Worm (Caenorhabditis elegans) whole organism, young adult: ENCODE results near the gene Y69E1A.8.

Source experiments
- B0019.2 ChIP-seq: fragments of 200-800 bp; sonication (Bioruptor generic); conservative IDR thresholded peaks from 2 replicates; pipeline ENCODE4 v1.3.6; 2022; ENCODE audit warnings: missing genetic modification reagents, missing genetic modification characterization, missing compliant biosample characterization
- F57C9.4 ChIP-seq: sonication (generic microtip); optimal IDR thresholded peaks from 2 replicates; lab custom pipeline; 2017; ENCODE audit warnings: mild to moderate bottlenecking, missing genetic modification characterization, missing compliant biosample characterization
- T26A5.8 ChIP-seq: sonication (generic microtip); optimal IDR thresholded peaks from 2 replicates; lab custom pipeline; 2016; ENCODE audit warnings: missing genetic modification characterization, missing compliant biosample characterization
- aptf-2 ChIP-seq: fragments of 200-800 bp; sonication (Bioruptor generic); conservative IDR thresholded peaks from 2 replicates; pipeline ENCODE4 v1.3.6; 2022; ENCODE audit warnings: missing genetic modification reagents, missing genetic modification characterization, missing compliant biosample characterization
- fkh-3 ChIP-seq: sonication (generic microtip); optimal IDR thresholded peaks from 2 replicates; lab custom pipeline; 2016; ENCODE audit warnings: mild to moderate bottlenecking, missing genetic modification characterization, missing compliant biosample characterization
- hmg-20 ChIP-seq: fragments of 200-800 bp; sonication (Bioruptor generic); IDR thresholded peaks from 2 replicates; pipeline ENCODE4 v1.3.6; 2022; ENCODE audit warnings: missing genetic modification reagents, missing genetic modification characterization, missing compliant biosample characterization
- hrde-1 ChIP-seq: sonication (generic microtip); optimal IDR thresholded peaks from 2 replicates; lab custom pipeline; 2016; ENCODE audit warnings: missing genetic modification characterization, mild to moderate bottlenecking, missing compliant biosample characterization, moderate library complexity, missing genotype, missing genetic modification reagents, borderline replicate concordance
- madf-8 ChIP-seq: fragments of 200-800 bp; sonication (Bioruptor generic); conservative IDR thresholded peaks from 2 replicates; pipeline ENCODE4 v1.3.6; 2022; ENCODE audit warnings: missing genetic modification reagents, missing genetic modification characterization, missing compliant biosample characterization
- tbx-9 ChIP-seq: sonication (generic microtip); optimal IDR thresholded peaks from 2 replicates; lab custom pipeline; 2016; ENCODE audit warnings: borderline replicate concordance, missing genetic modification characterization, inconsistent platforms, missing compliant biosample characterization
- unc-130 ChIP-seq: sonication (generic microtip); optimal IDR thresholded peaks from 2 replicates; lab custom pipeline; 2016; ENCODE audit warnings: missing genetic modification reagents, missing genetic modification characterization, missing compliant biosample characterization
- xnd-1 ChIP-seq: sonication (generic microtip); optimal IDR thresholded peaks from 2 replicates; lab custom pipeline; 2016; ENCODE audit warnings: missing genotype, missing genetic modification reagents, missing genetic modification characterization, missing compliant biosample characterization

ce11 chrIV:10978641-10979040, 12.2 kb downstream of the Y69E1A.8 start:
- TF ChIP-seq madf-8 (GFP tag; lab: Robert Waterston, UW) (no peak), F57C9.4 (no peak), xnd-1 (tag; lab: Kevin White, UChicago) (no peak), aptf-2 (GFP tag; lab: Robert Waterston, UW) (no peak), tbx-9 (tag; lab: Kevin White, UChicago) (no peak), unc-130 (no peak), B0019.2 (GFP tag; lab: Robert Waterston, UW) (no peak), hrde-1 (tag; lab: Kevin White, UChicago) (no peak), fkh-3 (tag; lab: Kevin White, UChicago) (no peak), T26A5.8 (tag; lab: Kevin White, UChicago) (no peak), hmg-20 (GFP tag; lab: Robert Waterston, UW) (no peak)
